Worm (Caenorhabditis elegans) whole organism, young adult: Measurements from ENCODE around the gene aexr-1.

ENCODE experiments used
- hlh-12 ChIP-seq: sonication (generic microtip); optimal IDR thresholded peaks from 2 replicates; lab custom pipeline; 2016; ENCODE audit warnings: missing genetic modification characterization, missing compliant biosample characterization
- somi-1 ChIP-seq: fragments of 200-800 bp; sonication (Bioruptor generic); optimal IDR thresholded peaks from 2 replicates; lab custom pipeline; 2018; ENCODE audit warnings: mild to moderate bottlenecking, missing genetic modification characterization, missing compliant biosample characterization
- unc-62 ChIP-seq: fragments of 150-350 bp; optimal IDR thresholded peaks from 2 replicates; lab custom pipeline; 2014; ENCODE audit warnings: missing biosample characterization, missing genetic modification reagents, missing genetic modification characterization

DNA sequence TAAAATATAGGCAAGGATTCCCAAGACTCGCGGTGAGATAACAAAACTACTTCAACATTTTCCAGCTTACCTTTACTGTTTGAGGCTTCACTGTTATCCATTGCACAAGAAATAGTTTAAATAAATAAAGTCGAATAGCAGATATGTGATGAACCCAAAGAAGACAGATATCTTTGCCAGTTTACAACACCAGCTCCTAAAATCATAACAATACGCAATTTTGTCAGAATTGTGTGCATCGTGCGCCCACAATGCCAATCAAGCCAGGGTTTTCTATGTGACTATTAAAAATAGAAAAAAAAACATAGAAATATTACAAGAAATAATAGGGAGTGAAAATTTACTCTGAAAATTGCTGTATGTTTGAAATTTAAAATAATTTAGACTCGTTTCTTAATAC is 47.6 kb upstream of the aexr-1 start, which contains the start of gene F38B6.8:
- TF ChIP-seq unc-62 (no peak), somi-1 (no peak), hlh-12 (no peak)
